Fruit fly (Drosophila melanogaster) ovary, adult (tissue): ENCODE results near the gene DAAM.

ENCODE experiments used
- CG17801 ChIP-seq: fragments of 200-800 bp; optimal IDR thresholded peaks from 2 replicates; lab custom pipeline; 2019; ENCODE audit warnings: missing biosample characterization, mild to moderate bottlenecking, missing genetic modification characterization, moderate library complexity; ENCODE audit not compliant: partially characterized antibody

DAAM gene

DNA sequence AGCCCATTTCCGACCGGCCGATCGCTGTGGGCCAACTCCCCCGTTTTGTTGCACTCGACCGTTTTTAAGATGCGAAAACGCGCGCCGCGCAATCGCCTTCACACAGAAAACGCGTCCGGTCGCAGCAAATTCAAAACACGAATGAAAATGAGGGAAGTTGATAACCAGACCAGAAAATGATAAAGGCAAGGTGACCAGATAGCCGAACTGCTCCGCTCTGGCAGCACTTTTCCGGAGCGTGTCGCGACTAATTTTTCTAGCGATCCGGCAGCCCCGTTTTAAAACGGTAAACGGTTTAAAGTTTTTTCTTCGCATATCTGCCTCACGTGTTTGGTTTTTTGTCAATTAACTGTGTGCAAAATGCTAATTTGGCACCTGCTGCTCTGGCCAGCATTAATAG, at the start of gene DAAM:
Gene DAAM, minus strand, starts transcription at position 149 of the 400 bp plus-strand sequence.
- TF ChIP-seq CG17801, result peak; percentile 61

DNA sequence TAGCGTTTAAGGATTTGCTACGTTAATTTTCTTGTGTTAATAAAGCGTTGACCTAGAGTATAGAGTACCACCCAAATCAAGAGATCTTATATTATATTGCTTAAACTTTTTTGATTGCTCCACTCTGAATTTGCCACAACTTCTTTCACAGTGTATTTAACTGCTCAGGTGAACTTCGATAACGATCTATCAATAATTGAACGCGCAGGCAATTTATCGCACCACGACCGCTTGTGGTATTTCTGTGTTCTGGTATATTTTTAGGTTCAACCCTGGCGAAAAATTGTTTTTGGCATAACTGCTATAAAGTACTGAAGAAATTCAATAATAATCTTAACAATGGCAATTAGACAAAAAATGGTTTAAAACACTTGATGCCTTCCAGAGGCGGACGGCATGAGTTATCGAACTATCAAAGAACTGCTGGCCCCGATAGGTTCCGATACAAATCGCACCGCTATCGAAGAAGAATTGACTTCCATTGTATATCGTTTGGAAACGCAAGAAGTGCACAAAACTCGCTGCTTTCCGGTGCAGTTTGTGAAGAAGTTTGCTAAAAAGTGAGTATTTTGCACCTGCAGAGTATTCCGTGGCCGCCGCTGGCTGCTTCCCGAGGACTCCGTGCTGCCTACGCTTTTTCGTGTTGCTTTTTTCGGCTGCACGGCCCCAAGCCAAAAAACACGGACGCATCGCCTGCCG, 48.1 kb upstream of the DAAM start, which contains the start of gene ssx:
Gene ssx, plus strand, starts transcription at position 477 of the 699 bp plus-strand sequence.
- TF ChIP-seq CG17801, result peak; percentile 51

- no peak for TF ChIP-seq CG17801
These were observed 46.8 kb upstream of the DAAM start, which contains the start of gene CG14770 for dm6 chrX:1368949-1369348. Gene CG14770 (plus strand): TSS chrX:1369249.

DNA sequence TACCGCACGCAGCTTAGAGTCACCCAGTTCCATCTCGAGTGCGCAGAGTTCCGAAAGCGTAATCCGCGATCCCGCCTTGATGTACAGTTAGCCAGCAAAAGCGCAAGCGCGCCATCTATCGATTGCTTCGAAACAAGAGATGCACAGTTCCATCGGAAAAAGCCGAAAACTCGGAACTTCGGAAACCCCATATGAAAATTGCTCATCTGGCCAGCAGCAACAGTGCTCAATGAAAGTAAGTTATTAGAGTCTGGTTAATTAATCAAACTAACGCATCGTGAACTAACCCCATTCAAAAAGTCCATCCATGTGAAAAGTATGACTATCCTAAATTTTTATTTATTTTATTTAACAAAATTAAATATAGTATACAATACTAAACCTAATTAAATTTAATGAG, 35.3 kb upstream of the DAAM start, which contains the start of gene png:
Gene png, minus strand, starts transcription at position 101 of the 400 bp plus-strand sequence.
- no peak for TF ChIP-seq CG17801

DNA sequence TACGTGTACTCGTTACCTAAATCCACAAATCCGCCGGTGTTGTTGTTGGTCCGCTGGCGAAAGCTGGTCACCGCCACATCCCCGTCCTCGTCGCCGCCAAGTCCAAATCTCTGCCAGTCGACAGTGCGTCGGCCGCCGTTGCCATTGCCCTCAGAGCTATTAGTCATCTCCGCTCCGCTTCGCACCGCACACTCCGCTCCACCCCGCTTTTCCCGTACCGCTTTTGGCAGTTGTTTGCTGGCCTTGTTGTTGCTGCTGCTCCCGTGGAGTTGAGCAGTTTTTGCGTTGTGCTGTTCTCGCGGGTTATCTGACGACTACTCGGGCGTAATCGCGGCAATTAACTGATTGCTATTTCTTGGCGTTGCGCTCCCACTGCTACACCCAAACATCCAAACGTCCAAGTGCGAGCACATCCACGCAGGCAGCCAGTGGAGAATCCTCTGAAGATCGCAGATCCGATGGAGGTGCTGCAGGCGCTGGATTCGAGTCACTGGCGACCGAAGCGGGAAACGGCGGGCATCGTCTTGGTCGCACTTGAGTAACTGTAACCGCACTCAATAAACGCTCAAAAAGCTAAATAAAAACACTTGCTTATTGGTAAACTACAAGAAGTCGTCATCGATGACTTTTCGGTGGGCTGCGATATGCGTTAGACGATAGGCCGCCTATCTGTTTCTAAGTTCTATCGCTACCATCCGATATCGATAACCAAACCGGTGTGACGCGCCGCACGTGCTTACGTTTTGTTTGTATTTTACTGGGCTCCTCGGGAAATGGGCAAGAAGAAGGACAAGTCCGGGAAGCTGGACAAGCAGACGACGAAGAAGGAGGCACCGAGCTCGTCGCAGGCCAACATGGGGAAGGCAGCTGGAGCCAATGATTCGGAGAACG, 31.4 kb upstream of the DAAM start, which contains the start of the genes CG12773 and CG11417:
Gene CG12773, minus strand, starts transcription at position 660 of the 891 bp plus-strand sequence.
Gene CG11417, plus strand, starts transcription at position 693 of the 891 bp plus-strand sequence.
- TF ChIP-seq CG17801, result no peak

DNA sequence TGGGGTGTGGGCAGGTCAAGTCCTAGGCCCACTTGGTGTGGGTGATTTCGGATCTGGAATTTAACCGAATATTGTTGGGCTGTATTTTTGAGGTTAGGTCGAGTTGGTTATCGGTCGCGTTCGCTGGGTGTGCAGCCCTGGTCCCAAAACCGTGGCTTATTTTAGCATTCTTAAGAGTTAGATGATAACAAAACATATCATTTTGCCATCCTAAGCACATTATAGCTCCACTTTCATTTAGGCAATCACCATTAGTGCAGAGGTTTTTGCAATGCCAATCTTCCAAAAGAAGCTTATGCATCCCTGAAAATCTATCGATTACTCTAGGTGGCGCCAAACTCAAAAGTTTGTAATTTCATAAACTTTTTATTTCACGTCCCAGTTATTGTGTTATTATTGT, 27.1 kb upstream of the DAAM start, which contains the start of gene MTPAP:
Gene MTPAP, minus strand, starts transcription at position 103 of the 400 bp plus-strand sequence.
- no peak for TF ChIP-seq CG17801

- TF ChIP-seq CG17801, result no peak
These were observed 24.7 kb upstream of the DAAM start for dm6 chrX:1346833-1347232.

DNA sequence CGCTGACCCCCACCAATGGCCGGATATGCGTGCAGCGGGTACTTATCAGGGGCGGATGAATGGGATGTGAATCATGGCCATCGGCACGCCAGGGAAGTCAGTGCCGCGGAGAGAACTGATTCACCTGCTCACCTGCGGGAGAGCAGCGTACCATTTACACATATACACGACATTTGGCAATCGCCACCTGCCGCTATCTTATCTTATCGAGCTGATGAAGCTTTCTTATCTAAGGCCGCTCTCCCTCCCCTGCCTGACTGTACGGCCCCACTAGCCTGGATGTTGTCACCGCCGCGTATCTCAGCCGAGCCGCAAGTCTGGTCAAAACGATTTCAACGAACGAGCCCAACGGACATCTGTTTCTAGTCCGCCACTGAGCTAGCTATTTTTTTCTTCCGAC, 24.1 kb upstream of the DAAM start, which contains the start of gene Tsp2A:
Gene Tsp2A, plus strand, starts transcription at position 298 of the 400 bp plus-strand sequence.
- no peak for TF ChIP-seq CG17801

- TF ChIP-seq CG17801, result peak; percentile 51
These were observed 19.8 kb upstream of the DAAM start, which contains the start of gene Naa30A for dm6 chrX:1341944-1342392. Gene Naa30A (plus strand): TSS chrX:1342106.

DNA sequence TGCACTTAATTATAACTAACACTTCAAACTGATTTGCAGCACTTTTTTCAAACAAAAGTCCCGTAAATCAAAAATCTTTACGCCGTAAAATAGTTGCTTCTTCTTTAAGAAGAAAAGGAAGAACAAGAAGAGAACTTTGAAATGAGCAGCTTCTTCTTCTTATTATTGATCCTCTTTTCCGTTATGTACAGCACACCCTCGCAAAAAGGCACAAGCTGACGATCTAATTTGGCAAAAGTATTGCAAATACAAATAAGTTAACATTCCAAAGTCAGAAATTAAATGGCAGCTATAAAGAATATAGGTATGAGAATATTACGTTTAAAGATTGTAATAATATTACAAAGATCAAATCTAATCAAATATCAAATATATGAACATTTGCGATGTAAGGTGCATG, 19.4 kb upstream of the DAAM start, which contains the start of gene CG11409:
Gene CG11409, minus strand, starts transcription at position 60 of the 400 bp plus-strand sequence.
- no peak for TF ChIP-seq CG17801

- no peak for TF ChIP-seq CG17801
These were observed 15.8 kb upstream of the DAAM start for dm6 chrX:1337998-1338397.

dm6 chrX:1321664-1322063, 498 bp downstream of the DAAM start:
- no peak for TF ChIP-seq CG17801

DNA sequence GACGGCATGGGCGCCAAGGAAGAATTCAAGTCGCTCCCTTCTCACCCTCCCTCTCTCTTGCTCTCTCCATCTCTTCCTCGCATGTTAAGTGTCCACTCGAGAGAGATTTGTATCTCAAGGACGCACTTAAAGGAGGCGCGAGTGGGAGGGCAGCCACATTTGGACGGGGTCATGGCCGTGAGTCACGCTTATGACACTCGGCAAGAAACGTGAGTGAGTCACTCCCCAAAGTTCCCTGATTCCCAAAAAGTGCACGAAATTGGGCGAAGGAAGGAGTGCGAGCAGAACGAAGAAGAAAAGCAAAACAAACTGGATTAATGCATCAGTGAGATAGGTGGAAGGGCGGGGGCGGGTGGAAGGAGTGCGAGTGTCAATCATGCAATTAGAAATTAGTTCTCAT, 1.1 kb downstream of the DAAM start:
- TF ChIP-seq CG17801, result no peak

dm6 chrX:1320144-1320981, 1.8 kb downstream of the DAAM start:
- no peak for TF ChIP-seq CG17801

DNA sequence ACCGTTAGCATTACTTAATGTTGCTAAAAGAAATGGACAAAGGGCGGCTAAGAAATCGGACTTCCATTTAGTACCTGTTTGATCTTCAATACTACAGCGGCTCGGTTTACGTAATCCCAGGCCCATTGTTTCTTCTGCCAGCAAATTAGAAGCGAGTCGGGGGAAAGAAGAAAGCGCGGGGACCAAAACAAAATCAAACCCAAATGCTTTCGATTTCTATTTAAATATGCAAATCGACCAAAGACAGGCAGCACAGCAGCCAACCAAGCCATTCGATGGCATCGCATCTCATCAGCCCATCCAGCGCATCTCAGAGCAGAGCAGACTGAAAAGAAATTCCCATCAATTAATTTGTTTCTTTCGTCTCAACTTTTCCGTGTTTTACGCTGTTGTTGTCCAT, 9.7 kb downstream of the DAAM start:
- no peak for TF ChIP-seq CG17801

dm6 chrX:1311218-1311617, 10.9 kb downstream of the DAAM start:
- no peak for TF ChIP-seq CG17801
